Worm (Caenorhabditis elegans): ENCODE measurements around the gene srh-32.
A peak's percentile ranks its signal among the peaks of the same experiment; 100 is the strongest.

The srh-32 gene

ce11 chrV:17721709-17722108 is 20.7 kb downstream of the srh-32 start:
- TF ChIP-seq dao-5 (tag; optimal IDR thresholded peaks at IDR 0.05) (no peak), W03F9.2 (tag; optimal IDR thresholded peaks at IDR 0.05) (no peak), him-1 (tag; optimal IDR thresholded peaks at IDR 0.05) (no peak)

ce11 chrV:17722553-17722952 is 21.5 kb downstream of the srh-32 start:
- TF ChIP-seq dao-5 (tag; optimal IDR thresholded peaks at IDR 0.05), result no peak

- TF ChIP-seq him-1 (tag; optimal IDR thresholded peaks at IDR 0.05) (no peak), W03F9.2 (tag; optimal IDR thresholded peaks at IDR 0.05) (no peak), dao-5 (tag; optimal IDR thresholded peaks at IDR 0.05) (no peak)
Observed at ce11 chrV:17723142-17723781, 22.2 kb downstream of the srh-32 start.

- TF ChIP-seq him-1 (tag; optimal IDR thresholded peaks at IDR 0.05) (no peak), dao-5 (tag; optimal IDR thresholded peaks at IDR 0.05) (no peak), W03F9.2 (tag; optimal IDR thresholded peaks at IDR 0.05) (no peak)
Observed at ce11 chrV:17724704-17725103, 23.7 kb downstream of the srh-32 start, which contains the start of gene fat-5. fat-5 (plus strand) TSS chrV:17725004.

ce11 chrV:17728336-17728735 is 27.3 kb downstream of the srh-32 start:
- TF ChIP-seq dao-5 (tag; optimal IDR thresholded peaks at IDR 0.05) (no peak), him-1 (tag; optimal IDR thresholded peaks at IDR 0.05) (no peak), W03F9.2 (tag; optimal IDR thresholded peaks at IDR 0.05) (no peak)

- TF ChIP-seq dao-5 (tag; optimal IDR thresholded peaks at IDR 0.05), result no peak
- TF ChIP-seq him-1 (tag; optimal IDR thresholded peaks at IDR 0.05), result no peak
- no peak for TF ChIP-seq W03F9.2 (tag; optimal IDR thresholded peaks at IDR 0.05)
Observed at ce11 chrV:17728757-17729156, 27.7 kb downstream of the srh-32 start.

- no peak for TF ChIP-seq W03F9.2 (tag; optimal IDR thresholded peaks at IDR 0.05)
- no peak for TF ChIP-seq him-1 (tag; optimal IDR thresholded peaks at IDR 0.05)
- TF ChIP-seq dao-5 (tag; optimal IDR thresholded peaks at IDR 0.05), result no peak
Observed at ce11 chrV:17732516-17732915, 31.5 kb downstream of the srh-32 start, which contains the start of gene twk-42. twk-42 (minus strand) TSS chrV:17732616.

- TF ChIP-seq him-1 (tag; optimal IDR thresholded peaks at IDR 0.05) (no peak), W03F9.2 (tag; optimal IDR thresholded peaks at IDR 0.05) (no peak), dao-5 (tag; optimal IDR thresholded peaks at IDR 0.05) (no peak)
Observed at ce11 chrV:17739801-17740200, 38.8 kb downstream of the srh-32 start, which contains the start of gene cutl-4. cutl-4 (minus strand) TSS chrV:17739901.

- no peak for TF ChIP-seq dao-5 (tag; optimal IDR thresholded peaks at IDR 0.05)
- TF ChIP-seq W03F9.2 (tag; optimal IDR thresholded peaks at IDR 0.05), result no peak
- TF ChIP-seq him-1 (tag; optimal IDR thresholded peaks at IDR 0.05), result no peak
Observed at ce11 chrV:17743802-17744201, 42.8 kb downstream of the srh-32 start.

- no peak for TF ChIP-seq W03F9.2 (tag; optimal IDR thresholded peaks at IDR 0.05)
- no peak for TF ChIP-seq dao-5 (tag; optimal IDR thresholded peaks at IDR 0.05)
- TF ChIP-seq him-1 (tag; optimal IDR thresholded peaks at IDR 0.05), result no peak
Observed at ce11 chrV:17746959-17747358, 45.9 kb downstream of the srh-32 start, which contains the start of gene twk-36. twk-36 (minus strand) TSS chrV:17747059.

- TF ChIP-seq him-1 (tag; optimal IDR thresholded peaks at IDR 0.05) (peak; percentile 8), dao-5 (tag; optimal IDR thresholded peaks at IDR 0.05) (no peak), W03F9.2 (tag; optimal IDR thresholded peaks at IDR 0.05) (no peak)
Observed at ce11 chrV:17749181-17749580, 48.2 kb downstream of the srh-32 start, which contains the start of gene R12G8.1. R12G8.1 (minus strand) TSS chrV:17749243.

- TF ChIP-seq dao-5 (tag; optimal IDR thresholded peaks at IDR 0.05) (no peak), W03F9.2 (tag; optimal IDR thresholded peaks at IDR 0.05) (no peak), him-1 (tag; optimal IDR thresholded peaks at IDR 0.05) (no peak)
Observed at ce11 chrV:17752340-17752739, 51.3 kb downstream of the srh-32 start.
